Fruit fly (Drosophila melanogaster) whole organism, prepupa: ENCODE results near the gene Pdfr.

Source experiments
- Blimp-1 ChIP-seq: fragments of 200-800 bp; sonication (Bioruptor generic); optimal IDR thresholded peaks from 3 replicates; lab custom pipeline; 2017; ENCODE audit warnings: missing biosample characterization, missing genetic modification characterization, mild to moderate bottlenecking, moderate library complexity, missing genetic modification reagents
- CG10631 ChIP-seq: fragments of 200-800 bp; sonication (Bioruptor generic); optimal IDR thresholded peaks from 2 replicates; lab custom pipeline; 2016; ENCODE audit warnings: missing biosample characterization, missing genetic modification characterization
- CG10669 ChIP-seq: fragments of 200-800 bp; sonication (Bioruptor generic); optimal IDR thresholded peaks from 3 replicates; lab custom pipeline; 2018; ENCODE audit warnings: missing biosample characterization, mild to moderate bottlenecking, missing genetic modification characterization, moderate library complexity
- CG11294 ChIP-seq: fragments of 200-800 bp; sonication (Bioruptor generic); IDR thresholded peaks from 2 replicates; pipeline ENCODE4 v1.3.6; 2022; ENCODE audit warnings: missing biosample characterization, missing genetic modification characterization
- CG11762 ChIP-seq: fragments of 200-800 bp; sonication (Bioruptor generic); optimal IDR thresholded peaks from 3 replicates; lab custom pipeline; 2016; ENCODE audit warnings: missing biosample characterization, missing genetic modification characterization; ENCODE audit not compliant: insufficient read depth
- CG11902 ChIP-seq: fragments of 200-800 bp; sonication (Bioruptor generic); optimal IDR thresholded peaks from 3 replicates; lab custom pipeline; 2016; ENCODE audit warnings: missing biosample characterization, missing genetic modification characterization
- CG15336 ChIP-seq: fragments of 200-800 bp; sonication (Bioruptor generic); IDR thresholded peaks from 2 replicates; pipeline ENCODE4 v1.3.6; 2022; ENCODE audit warnings: missing biosample characterization, missing genetic modification characterization
- CG1621 ChIP-seq: fragments of 200-800 bp; sonication (Bioruptor generic); optimal IDR thresholded peaks from 3 replicates; lab custom pipeline; 2018; ENCODE audit warnings: missing biosample characterization, mild to moderate bottlenecking, missing genetic modification characterization
- CG16779 ChIP-seq: fragments of 200-800 bp; sonication (Bioruptor generic); optimal IDR thresholded peaks from 3 replicates; lab custom pipeline; 2017; ENCODE audit warnings: missing biosample characterization, mild to moderate bottlenecking, missing genetic modification characterization
- CG31627 ChIP-seq: fragments of 200-800 bp; sonication (Bioruptor generic); optimal IDR thresholded peaks from 3 replicates; lab custom pipeline; 2016; ENCODE audit warnings: missing biosample characterization, missing genetic modification characterization
- CG32006 ChIP-seq: fragments of 200-800 bp; sonication (Bioruptor generic); optimal IDR thresholded peaks from 3 replicates; lab custom pipeline; 2017; ENCODE audit warnings: missing biosample characterization, mild to moderate bottlenecking, missing genetic modification characterization
- CG3919 ChIP-seq: fragments of 200-800 bp; sonication (Bioruptor generic); optimal IDR thresholded peaks from 3 replicates; lab custom pipeline; 2016; ENCODE audit warnings: missing biosample characterization, missing genetic modification characterization
- CG4318 ChIP-seq: fragments of 200-800 bp; sonication (Bioruptor generic); optimal IDR thresholded peaks from 3 replicates; lab custom pipeline; 2017; ENCODE audit warnings: missing biosample characterization, mild to moderate bottlenecking, missing genetic modification characterization
- CG6163 ChIP-seq: fragments of 200-800 bp; sonication (Bioruptor generic); IDR thresholded peaks from 3 replicates; pipeline ENCODE4 v1.3.6; 2022; ENCODE audit warnings: missing biosample characterization, missing genetic modification characterization
- CG6276 ChIP-seq: fragments of 200-800 bp; sonication (Bioruptor generic); optimal IDR thresholded peaks from 2 replicates; lab custom pipeline; 2017; ENCODE audit warnings: missing biosample characterization, mild to moderate bottlenecking, missing genetic modification characterization
- CG6792 ChIP-seq: fragments of 200-800 bp; sonication (Bioruptor generic); optimal IDR thresholded peaks from 3 replicates; lab custom pipeline; 2016; ENCODE audit warnings: missing biosample characterization, missing genetic modification characterization
- CG6808 ChIP-seq: fragments of 200-800 bp; sonication (Bioruptor generic); optimal IDR thresholded peaks from 3 replicates; lab custom pipeline; 2017; ENCODE audit warnings: missing biosample characterization, missing genetic modification characterization, mild to moderate bottlenecking, moderate library complexity, missing genetic modification reagents
- CG6854 ChIP-seq: fragments of 200-800 bp; sonication (Bioruptor generic); optimal IDR thresholded peaks from 2 replicates; lab custom pipeline; 2017; ENCODE audit warnings: missing biosample characterization, mild to moderate bottlenecking, missing genetic modification characterization
- CG8119 ChIP-seq: fragments of 200-800 bp; sonication (Bioruptor generic); IDR thresholded peaks from 3 replicates; pipeline ENCODE4 v1.3.6; 2022; ENCODE audit warnings: missing biosample characterization, missing genetic modification characterization
- CG8632 ChIP-seq: fragments of 200-800 bp; sonication (Bioruptor generic); optimal IDR thresholded peaks from 3 replicates; lab custom pipeline; 2016; ENCODE audit warnings: missing biosample characterization, missing genetic modification characterization
- CG9139 ChIP-seq: fragments of 200-800 bp; sonication (Bioruptor generic); optimal IDR thresholded peaks from 3 replicates; lab custom pipeline; 2017; ENCODE audit warnings: missing biosample characterization, mild to moderate bottlenecking, missing genetic modification characterization
- Eip75B ChIP-seq: fragments of 200-800 bp; sonication (Bioruptor generic); optimal IDR thresholded peaks from 3 replicates; lab custom pipeline; 2016; ENCODE audit warnings: missing biosample characterization, missing genetic modification characterization
- Eip78C ChIP-seq: fragments of 200-800 bp; sonication (Bioruptor generic); peaks from one replicate; lab custom pipeline; 2016; ENCODE audit warnings: missing biosample characterization, missing genetic modification characterization
- Eip93F ChIP-seq: fragments of 200-800 bp; sonication (Bioruptor generic); optimal IDR thresholded peaks from 2 replicates; lab custom pipeline; 2016; ENCODE audit warnings: missing biosample characterization, mild to moderate bottlenecking, missing genetic modification characterization
- Ets21C ChIP-seq: fragments of 200-800 bp; sonication (Bioruptor generic); optimal IDR thresholded peaks from 3 replicates; lab custom pipeline; 2016; ENCODE audit warnings: missing biosample characterization, missing genetic modification characterization
- Ets96B ChIP-seq: fragments of 200-800 bp; optimal IDR thresholded peaks from 2 replicates; lab custom pipeline; 2019; ENCODE audit warnings: missing biosample characterization, mild to moderate bottlenecking, missing genetic modification characterization, moderate library complexity
- Gug ChIP-seq: fragments of 200-800 bp; sonication (Bioruptor generic); IDR thresholded peaks from 2 replicates; pipeline ENCODE4 v1.3.6; 2022; ENCODE audit warnings: missing biosample characterization, missing genetic modification characterization
- Hr38 ChIP-seq: sonication (Bioruptor generic); optimal IDR thresholded peaks from 2 replicates; lab custom pipeline; 2016; ENCODE audit warnings: missing biosample characterization, missing genetic modification characterization
- Hr39 ChIP-seq: fragments of 200-800 bp; sonication (Bioruptor generic); optimal IDR thresholded peaks from 2 replicates; lab custom pipeline; 2016; ENCODE audit warnings: missing biosample characterization, missing genetic modification characterization
- Hr4 ChIP-seq: fragments of 200-800 bp; sonication (Bioruptor generic); optimal IDR thresholded peaks from 3 replicates; lab custom pipeline; 2016; ENCODE audit warnings: missing biosample characterization, missing genetic modification characterization
- Met ChIP-seq: fragments of 200-800 bp; sonication (Bioruptor generic); optimal IDR thresholded peaks from 3 replicates; lab custom pipeline; 2016; ENCODE audit warnings: missing biosample characterization, missing genetic modification characterization
- OdsH ChIP-seq: fragments of 200-800 bp; sonication (Bioruptor generic); optimal IDR thresholded peaks from 3 replicates; lab custom pipeline; 2016; ENCODE audit warnings: missing biosample characterization, missing genetic modification characterization
- Smox ChIP-seq: fragments of 200-800 bp; sonication (Bioruptor generic); optimal IDR thresholded peaks from 3 replicates; lab custom pipeline; 2016; ENCODE audit warnings: missing biosample characterization, missing genetic modification characterization
- Sox102F ChIP-seq: fragments of 200-800 bp; sonication (Bioruptor generic); optimal IDR thresholded peaks from 2 replicates; lab custom pipeline; 2016; ENCODE audit warnings: missing biosample characterization, mild to moderate bottlenecking, missing genetic modification characterization
- Sox15 ChIP-seq: fragments of 200-800 bp; sonication (Bioruptor generic); optimal IDR thresholded peaks from 3 replicates; lab custom pipeline; 2016; ENCODE audit warnings: missing biosample characterization, missing genetic modification characterization
- achi ChIP-seq: fragments of 200-800 bp; sonication (Bioruptor generic); optimal IDR thresholded peaks from 3 replicates; lab custom pipeline; 2016; ENCODE audit warnings: missing biosample characterization, missing genetic modification characterization
- acj6 ChIP-seq: fragments of 200-800 bp; sonication (Bioruptor generic); optimal IDR thresholded peaks from 3 replicates; lab custom pipeline; 2016; ENCODE audit warnings: missing biosample characterization, missing genetic modification characterization
- cyc ChIP-seq: fragments of 200-800 bp; sonication (Bioruptor generic); optimal IDR thresholded peaks from 3 replicates; lab custom pipeline; 2016; ENCODE audit warnings: missing biosample characterization, missing genetic modification characterization
- dac ChIP-seq: fragments of 200-800 bp; sonication (Bioruptor generic); optimal IDR thresholded peaks from 2 replicates; lab custom pipeline; 2017; ENCODE audit warnings: missing biosample characterization, mild to moderate bottlenecking, missing genetic modification characterization
- dsx ChIP-seq: fragments of 200-800 bp; optimal IDR thresholded peaks from 3 replicates; lab custom pipeline; 2019; ENCODE audit warnings: missing biosample characterization, mild to moderate bottlenecking, missing genetic modification characterization, moderate library complexity; ENCODE audit not compliant: poor library complexity, severe bottlenecking
- eg ChIP-seq: fragments of 200-800 bp; sonication (Bioruptor generic); IDR thresholded peaks from 3 replicates; pipeline ENCODE4 v1.3.6; 2022; ENCODE audit warnings: missing biosample characterization, missing genetic modification characterization
- esn ChIP-seq: fragments of 200-800 bp; sonication (Bioruptor generic); optimal IDR thresholded peaks from 2 replicates; lab custom pipeline; 2016; ENCODE audit warnings: missing biosample characterization, mild to moderate bottlenecking, missing genetic modification characterization, moderate library complexity
- fd59A ChIP-seq: fragments of 200-800 bp; sonication (Bioruptor generic); optimal IDR thresholded peaks from 2 replicates; lab custom pipeline; 2017; ENCODE audit warnings: missing biosample characterization, mild to moderate bottlenecking, missing genetic modification characterization, missing genetic modification reagents
- fd85E ChIP-seq: fragments of 200-800 bp; sonication (Bioruptor generic); optimal IDR thresholded peaks from 3 replicates; lab custom pipeline; 2016; ENCODE audit warnings: missing biosample characterization, missing genetic modification characterization
- lz ChIP-seq: fragments of 200-800 bp; sonication (Bioruptor generic); optimal IDR thresholded peaks from 3 replicates; lab custom pipeline; 2016; ENCODE audit warnings: missing biosample characterization, missing genetic modification characterization
- net ChIP-seq: fragments of 200-800 bp; sonication (Bioruptor generic); optimal IDR thresholded peaks from 3 replicates; lab custom pipeline; 2016; ENCODE audit warnings: missing biosample characterization, missing genetic modification characterization
- pdm3 ChIP-seq: fragments of 200-800 bp; sonication (Bioruptor generic); optimal IDR thresholded peaks from 3 replicates; lab custom pipeline; 2016; ENCODE audit warnings: missing biosample characterization, missing genetic modification characterization
- svp ChIP-seq: fragments of 200-800 bp; sonication (Bioruptor generic); peaks from one replicate; lab custom pipeline; 2016; ENCODE audit warnings: missing biosample characterization, missing genetic modification characterization
- topi ChIP-seq: fragments of 200-800 bp; sonication (Bioruptor generic); optimal IDR thresholded peaks from 3 replicates; lab custom pipeline; 2016; ENCODE audit warnings: missing biosample characterization, missing genetic modification characterization
- vri ChIP-seq: fragments of 200-800 bp; sonication (Bioruptor generic); optimal IDR thresholded peaks from 3 replicates; lab custom pipeline; 2016; ENCODE audit warnings: missing biosample characterization, mild to moderate bottlenecking, missing genetic modification characterization

Pdfr gene

DNA sequence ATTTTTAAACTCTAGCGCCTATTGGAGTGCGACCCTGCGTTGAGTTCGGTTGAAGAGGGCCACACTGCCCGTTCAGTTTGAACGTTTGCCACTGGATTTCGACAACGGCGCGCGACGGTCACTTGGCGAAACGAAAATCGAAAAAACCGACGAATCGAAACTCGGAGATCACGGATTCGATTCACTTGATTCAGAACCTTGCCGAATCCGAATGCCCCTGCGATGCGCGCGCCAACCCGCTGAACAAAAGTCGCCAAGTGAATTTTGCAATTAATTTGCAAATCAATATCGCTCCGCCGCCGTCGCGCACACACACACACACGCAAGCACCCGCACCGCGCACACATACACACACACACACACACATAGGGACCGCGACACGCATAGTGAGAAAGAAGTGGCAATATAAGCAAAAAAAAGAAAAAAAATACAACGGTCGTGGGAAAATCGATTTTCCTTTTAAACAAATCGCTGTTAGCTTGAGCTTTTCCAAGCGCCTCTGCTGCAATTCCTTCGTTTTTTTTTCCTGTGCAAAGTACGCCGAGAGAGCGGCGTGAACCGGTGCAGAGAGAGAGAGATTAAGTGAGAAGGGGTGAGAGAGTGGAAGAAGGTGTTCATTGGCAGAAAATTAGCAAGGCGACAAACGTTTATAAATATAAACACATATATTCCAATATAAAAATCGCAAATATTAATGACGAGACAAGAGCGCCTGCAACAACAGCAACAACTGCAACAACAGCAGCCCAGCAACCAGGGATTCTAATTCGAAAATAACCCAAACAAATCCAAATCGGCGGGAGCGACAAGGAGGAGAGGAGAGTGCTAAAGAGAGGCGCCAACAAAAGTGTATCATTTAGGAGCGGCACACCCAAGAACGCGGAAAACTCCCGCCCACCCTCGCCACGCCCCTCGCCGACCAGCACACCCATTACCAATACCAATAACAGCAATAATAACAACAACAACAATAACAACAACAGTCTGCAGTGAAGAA is 36.7 kb downstream of the Pdfr start, which contains the start of gene egh:
egh (plus strand) TSS at position 89 of the 997 bp plus-strand sequence.
- TF ChIP-seq esn (GFP tag; lab: Kevin White, UChicago) (peak; percentile 71), CG1621 (tag; lab: Kevin White, UChicago) (no peak), CG10631 (GFP tag; lab: Kevin White, UChicago) (peak; percentile 67), CG6854 (peak; percentile 37), Gug (peak; percentile 82), dac (peak; percentile 36), CG11762 (GFP tag; lab: Kevin White, UChicago) (peak; percentile 56), CG15336 (GFP tag; lab: Robert Waterston, UW) (peak; percentile 86), CG11294 (GFP tag; lab: Robert Waterston, UW) (peak; percentile 51; the same call in 1 of the 2 replicates), CG6808 (GFP tag; lab: Kevin White, UChicago) (peak; percentile 60), CG9139 (peak; percentile 55), CG32006 (GFP tag; lab: Kevin White, UChicago) (peak; percentile 81), CG4318 (GFP tag; lab: Kevin White, UChicago) (peak; percentile 50), topi (GFP tag; lab: Kevin White, UChicago) (peak; percentile 85), achi (GFP tag; lab: Kevin White, UChicago) (peak; percentile 70), CG10669 (peak; percentile 70), CG6276 (peak; percentile 82), CG16779 (tag; lab: Kevin White, UChicago) (peak; percentile 67), Smox (GFP tag; lab: Kevin White, UChicago) (peak; percentile 66), Ets96B (no peak), Hr38 (no peak), cyc (GFP tag; lab: Kevin White, UChicago) (peak; percentile 78), fd85E (peak; percentile 9), dsx (GFP tag; lab: Kevin White, UChicago) (no peak), Eip93F (GFP tag; lab: Kevin White, UChicago) (no peak), CG8632 (peak; percentile 67), Sox102F (peak; percentile 76), Blimp-1 (GFP tag; lab: Kevin White, UChicago) (no peak), Eip75B (peak; percentile 74), Sox15 (GFP tag; lab: Kevin White, UChicago) (peak; percentile 23), net (GFP tag; lab: Kevin White, UChicago) (peak; percentile 85), acj6 (GFP tag; lab: Kevin White, UChicago) (peak; percentile 67), Met (GFP tag; lab: Kevin White, UChicago) (peak; percentile 82), eg (peak; percentile 92), CG6792 (GFP tag; lab: Kevin White, UChicago) (peak; percentile 76), pdm3 (GFP tag; lab: Kevin White, UChicago) (peak; percentile 85), Hr39 (GFP tag; lab: Kevin White, UChicago) (peak; percentile 74), lz (peak; percentile 58), vri (GFP tag; lab: Kevin White, UChicago) (peak; percentile 72), CG8119 (peak; percentile 85), Ets21C (GFP tag; lab: Kevin White, UChicago) (peak; percentile 65), Hr4 (GFP tag; lab: Kevin White, UChicago) (peak; percentile 73), fd59A (GFP tag; lab: Kevin White, UChicago) (no peak), CG11902 (peak; percentile 60), Eip78C (GFP tag; lab: Kevin White, UChicago) (peak; percentile 91), OdsH (GFP tag; lab: Kevin White, UChicago) (peak; percentile 70), CG6163 (peak; percentile 87), CG31627 (GFP tag; lab: Kevin White, UChicago) (peak; percentile 69), svp (GFP tag; lab: Kevin White, UChicago) (peak; percentile 90), CG3919 (GFP tag; lab: Kevin White, UChicago) (peak; percentile 83)
